In genomic region chrX:21375595-21376047, dm6 we compare ENCODE assay signal across 5 fruit fly cellular contexts.
A peak's percentile ranks its signal among the peaks of the same experiment; 100 is the strongest.
TF ChIP-seq lines count a peak whose summit lies in the region.

No protein-coding gene starts in this region.

- TF ChIP-seq CTCF in whole organism, embryonic (GFP tag; optimal IDR thresholded peaks at IDR 0.05; lab: Kevin White, UChicago), result no peak

TF ChIP-seq in whole organism, adult, 20 proteins besides CTCF, POLR2A, EP300 and RAD21:
- peak; percentile 35 for TF ChIP-seq CG7101 (tag; optimal IDR thresholded peaks at IDR 0.05; lab: Kevin White, UChicago)
- TF ChIP-seq bab1 (GFP tag; optimal IDR thresholded peaks at IDR 0.05; lab: Kevin White, UChicago), result peak; percentile 84
- peak; percentile 1 for TF ChIP-seq Crg-1 (GFP tag; optimal IDR thresholded peaks at IDR 0.05; lab: Kevin White, UChicago)
- TF ChIP-seq Clk (GFP tag; optimal IDR thresholded peaks at IDR 0.05; lab: Kevin White, UChicago), result no peak
- TF ChIP-seq tj (GFP tag; optimal IDR thresholded peaks at IDR 0.05; lab: Kevin White, UChicago), result peak; percentile 16
- TF ChIP-seq cic (GFP tag; optimal IDR thresholded peaks at IDR 0.05; lab: Kevin White, UChicago), result no peak
- peak; percentile 55 for TF ChIP-seq CG14711 (tag; optimal IDR thresholded peaks at IDR 0.05; lab: Kevin White, UChicago)
- peak; percentile 17 for TF ChIP-seq Mnt (GFP tag; optimal IDR thresholded peaks at IDR 0.05; lab: Kevin White, UChicago)
- peak; percentile 26 for TF ChIP-seq CG33017 (tag; optimal IDR thresholded peaks at IDR 0.05; lab: Kevin White, UChicago)
TF ChIP-seq in whole organism, adult: peak in this region for 7.

TF ChIP-seq in whole organism, embryonic, 481 proteins besides CTCF, POLR2A, EP300 and RAD21 (continues in another document):
- TF ChIP-seq Meics (GFP tag; optimal IDR thresholded peaks at IDR 0.05; lab: Kevin White, UChicago), result peak; percentile 74
- no peak for TF ChIP-seq CG12219 (GFP tag; optimal IDR thresholded peaks at IDR 0.05; lab: Kevin White, UChicago)
- TF ChIP-seq CG18011 (GFP tag; optimal IDR thresholded peaks at IDR 0.05; lab: Kevin White, UChicago), result no peak
- TF ChIP-seq Ets65A (GFP tag; lab: Kevin White, UChicago), result no peak
- TF ChIP-seq CG10274 (GFP tag; optimal IDR thresholded peaks at IDR 0.05; lab: Kevin White, UChicago), result no peak
- TF ChIP-seq btn (GFP tag; optimal IDR thresholded peaks at IDR 0.05; lab: Kevin White, UChicago), result no peak
- no peak for TF ChIP-seq wor (GFP tag; IDR thresholded peaks at IDR 0.05; lab: Robert Waterston, UW)
- no peak for TF ChIP-seq maf-S (GFP tag; optimal IDR thresholded peaks at IDR 0.05; lab: Kevin White, UChicago)
- TF ChIP-seq CG1024 (GFP tag; IDR thresholded peaks at IDR 0.05; lab: Robert Waterston, UW), result no peak
- no peak for TF ChIP-seq hth (optimal IDR thresholded peaks at IDR 0.05; lab: Kevin White, UChicago)
- TF ChIP-seq CG9797 (GFP tag; optimal IDR thresholded peaks at IDR 0.05; lab: Kevin White, UChicago), result no peak
- no peak for TF ChIP-seq CG30020 (tag; optimal IDR thresholded peaks at IDR 0.05; lab: Kevin White, UChicago)
- no peak for TF ChIP-seq Antp (GFP tag; optimal IDR thresholded peaks at IDR 0.05; lab: Kevin White, UChicago)
- no peak for TF ChIP-seq ase (GFP tag; IDR thresholded peaks at IDR 0.05; lab: Robert Waterston, UW)
- TF ChIP-seq CG7372 (GFP tag; IDR thresholded peaks at IDR 0.05; lab: Robert Waterston, UW), result no peak
- TF ChIP-seq corto (GFP tag; optimal IDR thresholded peaks at IDR 0.05; lab: Kevin White, UChicago), result no peak
- TF ChIP-seq CG10565 (GFP tag; optimal IDR thresholded peaks at IDR 0.05; lab: Kevin White, UChicago), result no peak
- no peak for TF ChIP-seq Nf-YA (GFP tag; IDR thresholded peaks at IDR 0.05; lab: Robert Waterston, UW)
- no peak for TF ChIP-seq CG31365 (tag; optimal IDR thresholded peaks at IDR 0.05; lab: Kevin White, UChicago)
- TF ChIP-seq Bteb2 (GFP tag; optimal IDR thresholded peaks at IDR 0.05; lab: Kevin White, UChicago), result no peak
- no peak for TF ChIP-seq Ets97D (GFP tag; optimal IDR thresholded peaks at IDR 0.05; lab: Kevin White, UChicago)
- no peak for TF ChIP-seq lola (GFP tag; optimal IDR thresholded peaks at IDR 0.05; lab: Kevin White, UChicago)

TF ChIP-seq in whole organism, prepupa, 60 proteins besides CTCF, POLR2A, EP300 and RAD21 (continues in another document):
- TF ChIP-seq OdsH (GFP tag; optimal IDR thresholded peaks at IDR 0.05; lab: Kevin White, UChicago) (peak; percentile 60), Blimp-1 (GFP tag; optimal IDR thresholded peaks at IDR 0.05; lab: Kevin White, UChicago) (no peak), CG6792 (GFP tag; optimal IDR thresholded peaks at IDR 0.05; lab: Kevin White, UChicago) (peak; percentile 54), CG34406 (GFP tag; optimal IDR thresholded peaks at IDR 0.05; lab: Kevin White, UChicago) (peak; percentile 63), CG7368 (GFP tag; optimal IDR thresholded peaks at IDR 0.05; lab: Kevin White, UChicago) (peak; percentile 46), vri (GFP tag; optimal IDR thresholded peaks at IDR 0.05; lab: Kevin White, UChicago) (peak; percentile 78), Eip93F (GFP tag; optimal IDR thresholded peaks at IDR 0.05; lab: Kevin White, UChicago) (peak; percentile 1), CG6854 (GFP tag; optimal IDR thresholded peaks at IDR 0.05; lab: Kevin White, UChicago) (peak; percentile 37), CG6276 (GFP tag; optimal IDR thresholded peaks at IDR 0.05; lab: Kevin White, UChicago) (peak; percentile 65), CG1621 (tag; optimal IDR thresholded peaks at IDR 0.05; lab: Kevin White, UChicago) (no peak), eg (GFP tag; IDR thresholded peaks at IDR 0.05; lab: Robert Waterston, UW) (peak; percentile 65; the same call in 2 of the 3 replicates), esn (GFP tag; optimal IDR thresholded peaks at IDR 0.05; lab: Kevin White, UChicago) (peak; percentile 54), Hr39 (GFP tag; optimal IDR thresholded peaks at IDR 0.05; lab: Kevin White, UChicago) (no peak), achi (GFP tag; optimal IDR thresholded peaks at IDR 0.05; lab: Kevin White, UChicago) (peak; percentile 73), CG11762 (GFP tag; optimal IDR thresholded peaks at IDR 0.05; lab: Kevin White, UChicago; ENCODE audit: insufficient read depth) (peak; percentile 16), Hr38 (GFP tag; optimal IDR thresholded peaks at IDR 0.05; lab: Kevin White, UChicago) (no peak), Lpt (GFP tag; optimal IDR thresholded peaks at IDR 0.05; lab: Kevin White, UChicago) (peak; percentile 65), CG8119 (GFP tag; IDR thresholded peaks at IDR 0.05; lab: Robert Waterston, UW) (peak; percentile 74), CG11294 (GFP tag; IDR thresholded peaks at IDR 0.05; lab: Robert Waterston, UW) (no peak), pdm3 (GFP tag; optimal IDR thresholded peaks at IDR 0.05; lab: Kevin White, UChicago) (peak; percentile 28), CG8319 (GFP tag; optimal IDR thresholded peaks at IDR 0.05; lab: Kevin White, UChicago) (peak; percentile 36)

TF ChIP-seq in whole organism, pupa, 21 proteins besides CTCF, POLR2A, EP300 and RAD21:
- TF ChIP-seq Snoo (tag; optimal IDR thresholded peaks at IDR 0.05; lab: Kevin White, UChicago) (peak; percentile 51), CG8159 (tag; optimal IDR thresholded peaks at IDR 0.05; lab: Kevin White, UChicago) (peak; percentile 68), CG32121 (GFP tag; IDR thresholded peaks at IDR 0.05; lab: Robert Waterston, UW) (peak; percentile 61), CG17806 (tag; optimal IDR thresholded peaks at IDR 0.05; lab: Kevin White, UChicago) (peak; percentile 47), D1 (tag; optimal IDR thresholded peaks at IDR 0.05; lab: Kevin White, UChicago) (no peak), gl (tag; optimal IDR thresholded peaks at IDR 0.05; lab: Kevin White, UChicago) (no peak), CG10348 (GFP tag; IDR thresholded peaks at IDR 0.05; lab: Robert Waterston, UW) (no peak), CG14655 (GFP tag; optimal IDR thresholded peaks at IDR 0.05; lab: Kevin White, UChicago) (peak; percentile 74), CG8301 (tag; optimal IDR thresholded peaks at IDR 0.05; lab: Kevin White, UChicago) (peak; percentile 65), CG9948 (tag; optimal IDR thresholded peaks at IDR 0.05; lab: Kevin White, UChicago) (peak; percentile 53), CG13204 (GFP tag; optimal IDR thresholded peaks at IDR 0.05; lab: Kevin White, UChicago) (no peak), Pif1B (GFP tag; optimal IDR thresholded peaks at IDR 0.05; lab: Kevin White, UChicago) (peak; percentile 64), CG34367 (tag; optimal IDR thresholded peaks at IDR 0.05; lab: Kevin White, UChicago) (peak; percentile 2), EcR (GFP tag; optimal IDR thresholded peaks at IDR 0.05; lab: Kevin White, UChicago) (no peak), CG12605 (GFP tag; IDR thresholded peaks at IDR 0.05; lab: Robert Waterston, UW) (no peak), Ets98B (GFP tag; IDR thresholded peaks at IDR 0.05; lab: Robert Waterston, UW) (peak; percentile 69), fd96Ca (GFP tag; IDR thresholded peaks at IDR 0.05; lab: Robert Waterston, UW) (0 out of 3 replicates have a peak, but pooled peaks have one; percentile 5), CG4496 (GFP tag; IDR thresholded peaks at IDR 0.05; lab: Robert Waterston, UW) (no peak), CG15710 (tag; optimal IDR thresholded peaks at IDR 0.05; lab: Kevin White, UChicago) (peak; percentile 57), rn (GFP tag; IDR thresholded peaks at IDR 0.05; lab: Robert Waterston, UW) (no peak), Pif1A (GFP tag; optimal IDR thresholded peaks at IDR 0.05; lab: Kevin White, UChicago) (peak; percentile 55)

TF ChIP-seq in whole organism, wandering third instar larva, 38 proteins besides CTCF, POLR2A, EP300 and RAD21:
- TF ChIP-seq Sp1 (GFP tag; optimal IDR thresholded peaks at IDR 0.05; lab: Kevin White, UChicago) (peak; percentile 7), HLH106 (tag; optimal IDR thresholded peaks at IDR 0.05; lab: Kevin White, UChicago) (peak; percentile 37), psq (GFP tag; optimal IDR thresholded peaks at IDR 0.05; lab: Kevin White, UChicago) (peak; percentile 38), dl (GFP tag; optimal IDR thresholded peaks at IDR 0.05; lab: Kevin White, UChicago; ENCODE audit: insufficient read depth in 1 of 2, partially characterized antibody in 2 of 2) (peak in 1 of 2 experiments; percentile 2), fru (GFP tag; optimal IDR thresholded peaks at IDR 0.05; lab: Kevin White, UChicago) (peak; percentile 7), CG32264 (GFP tag; optimal IDR thresholded peaks at IDR 0.05; lab: Kevin White, UChicago) (no peak), foxo (GFP tag; optimal IDR thresholded peaks at IDR 0.05; lab: Kevin White, UChicago) (peak in 1 of 2 experiments; percentile 54), rgr (GFP tag; optimal IDR thresholded peaks at IDR 0.05; lab: Kevin White, UChicago) (peak; percentile 31), Dfd (GFP tag; optimal IDR thresholded peaks at IDR 0.05; lab: Kevin White, UChicago) (no peak), OdsH (GFP tag; optimal IDR thresholded peaks at IDR 0.05; lab: Kevin White, UChicago) (peak; percentile 6)
